Worm (Caenorhabditis elegans): ENCODE results near the gene Y102A11A.2.

Gene Y102A11A.2

DNA sequence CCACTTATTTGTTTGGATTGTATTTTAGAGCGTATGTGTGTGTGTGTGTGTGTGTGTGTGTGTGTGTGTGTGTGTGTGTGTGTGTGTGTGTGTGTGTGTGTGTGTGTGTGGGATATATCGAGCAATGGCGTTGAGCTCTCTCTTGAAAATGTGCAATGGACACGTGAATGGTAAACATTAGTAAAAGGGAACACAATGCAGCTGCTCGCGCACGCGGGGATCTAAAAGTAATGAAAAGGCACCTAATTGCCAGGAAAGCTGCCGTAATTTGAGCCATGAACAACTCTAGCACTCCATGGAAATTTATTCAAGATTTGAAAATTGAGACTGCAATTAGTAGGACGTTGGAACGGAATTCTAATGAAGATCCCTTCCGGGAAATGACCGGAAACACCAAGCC is 16.8 kb downstream of the Y102A11A.2 start:
- TF ChIP-seq tbx-8 (GFP tag; optimal IDR thresholded peaks at IDR 0.05) (no peak), mls-2 (tag; optimal IDR thresholded peaks at IDR 0.05) (peak; percentile 84), mep-1 (tag; optimal IDR thresholded peaks at IDR 0.05) (peak; percentile 14), ceh-43 (GFP tag; optimal IDR thresholded peaks at IDR 0.05) (peak; percentile 73), ham-2 (GFP tag; optimal IDR thresholded peaks at IDR 0.05) (no peak), ztf-11 (tag; optimal IDR thresholded peaks at IDR 0.05) (peak; percentile 36), sptf-1 (tag; optimal IDR thresholded peaks at IDR 0.05) (peak; percentile 70), cnd-1 (tag; optimal IDR thresholded peaks at IDR 0.05) (peak; percentile 44), ces-1 (GFP tag; optimal IDR thresholded peaks at IDR 0.05) (peak; percentile 65), M03D4.4 (tag; optimal IDR thresholded peaks at IDR 0.05) (peak; percentile 55), drap-1 (GFP tag; optimal IDR thresholded peaks at IDR 0.05) (peak; percentile 28), nhr-2 (tag; optimal IDR thresholded peaks at IDR 0.05) (no peak)

- peak; percentile 49 for TF ChIP-seq sptf-1 (tag; optimal IDR thresholded peaks at IDR 0.05)
- TF ChIP-seq mab-5 (tag; optimal IDR thresholded peaks at IDR 0.05), result no peak
- no peak for TF ChIP-seq elt-3 (tag; optimal IDR thresholded peaks at IDR 0.05)
- TF ChIP-seq snpc-4 (tag; optimal IDR thresholded peaks at IDR 0.05), result no peak
- TF ChIP-seq mls-2 (tag; optimal IDR thresholded peaks at IDR 0.05), result peak; percentile 83
- TF ChIP-seq cnd-1 (tag; optimal IDR thresholded peaks at IDR 0.05), result peak; percentile 94
- no peak for TF ChIP-seq unc-39 (tag; optimal IDR thresholded peaks at IDR 0.05)
- TF ChIP-seq blmp-1 (tag; optimal IDR thresholded peaks at IDR 0.05), result no peak
- TF ChIP-seq ztf-11 (tag; optimal IDR thresholded peaks at IDR 0.05), result peak; percentile 5
- TF ChIP-seq nhr-2 (tag; optimal IDR thresholded peaks at IDR 0.05), result peak; percentile 86
- no peak for TF ChIP-seq nhr-28 (tag; optimal IDR thresholded peaks at IDR 0.05)
- no peak for TF ChIP-seq lin-13 (tag; optimal IDR thresholded peaks at IDR 0.05)
- TF ChIP-seq ceh-83 (GFP tag; optimal IDR thresholded peaks at IDR 0.05), result no peak
- peak; percentile 99 for TF ChIP-seq ces-1 (GFP tag; optimal IDR thresholded peaks at IDR 0.05)
- TF ChIP-seq mep-1 (tag; optimal IDR thresholded peaks at IDR 0.05), result no peak
- TF ChIP-seq lin-32 (GFP tag; optimal IDR thresholded peaks at IDR 0.05), result peak; percentile 57
- TF ChIP-seq pha-4 (tag; optimal IDR thresholded peaks at IDR 0.05), result no peak
- TF ChIP-seq elt-1 (tag; optimal IDR thresholded peaks at IDR 0.05; ENCODE audit: borderline replicate concordance, insufficient read depth), result no peak
- TF ChIP-seq zip-8 (tag; optimal IDR thresholded peaks at IDR 0.05), result peak; percentile 90
- peak; percentile 49 for TF ChIP-seq ceh-43 (GFP tag; optimal IDR thresholded peaks at IDR 0.05)
- no peak for TF ChIP-seq ham-2 (GFP tag; optimal IDR thresholded peaks at IDR 0.05)
- no peak for TF ChIP-seq nhr-76 (tag; optimal IDR thresholded peaks at IDR 0.05)
- TF ChIP-seq nhr-237 (tag; optimal IDR thresholded peaks at IDR 0.05), result no peak
- no peak for TF ChIP-seq ceh-39 (tag; optimal IDR thresholded peaks at IDR 0.05)
- no peak for TF ChIP-seq sem-2 (GFP tag; optimal IDR thresholded peaks at IDR 0.05)
- no peak for TF ChIP-seq nhr-12 (tag; optimal IDR thresholded peaks at IDR 0.05)
- TF ChIP-seq unc-120 (tag; optimal IDR thresholded peaks at IDR 0.05; ENCODE audit: poor library complexity, severe bottlenecking), result no peak
- TF ChIP-seq tbx-8 (GFP tag; optimal IDR thresholded peaks at IDR 0.05), result no peak
- TF ChIP-seq bed-3 (GFP tag; optimal IDR thresholded peaks at IDR 0.05), result no peak
- no peak for TF ChIP-seq flh-1 (GFP tag; optimal IDR thresholded peaks at IDR 0.05)
- peak; percentile 6 for TF ChIP-seq hlh-1 (tag; optimal IDR thresholded peaks at IDR 0.05)
- no peak for TF ChIP-seq lsy-2 (tag; optimal IDR thresholded peaks at IDR 0.05)
- no peak for TF ChIP-seq drap-1 (GFP tag; optimal IDR thresholded peaks at IDR 0.05)
Measured at ce11 chrX:2044541-2045168, 18.2 kb downstream of the Y102A11A.2 start.

DNA sequence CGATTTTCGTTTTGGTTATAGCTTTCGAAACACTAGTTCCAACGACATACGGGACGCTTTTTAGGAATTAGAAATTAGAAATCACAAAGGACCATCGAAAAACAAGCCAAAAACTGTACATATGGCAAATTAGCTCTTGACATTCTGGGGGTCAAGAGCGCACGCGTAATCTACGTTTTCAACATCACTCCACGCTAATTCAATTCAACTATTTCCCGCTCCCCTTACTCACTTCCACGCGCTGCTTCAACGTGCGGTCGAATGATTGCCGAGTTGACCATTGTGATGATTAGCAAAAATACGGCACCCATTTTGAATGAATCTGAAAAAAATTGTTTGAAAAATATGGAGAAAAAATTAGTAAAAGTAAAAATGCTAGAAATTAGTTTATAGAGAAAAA is 19.2 kb downstream of the Y102A11A.2 start:
- TF ChIP-seq ces-1 (GFP tag; optimal IDR thresholded peaks at IDR 0.05) (peak; percentile 84), nhr-28 (tag; optimal IDR thresholded peaks at IDR 0.05) (no peak)

DNA sequence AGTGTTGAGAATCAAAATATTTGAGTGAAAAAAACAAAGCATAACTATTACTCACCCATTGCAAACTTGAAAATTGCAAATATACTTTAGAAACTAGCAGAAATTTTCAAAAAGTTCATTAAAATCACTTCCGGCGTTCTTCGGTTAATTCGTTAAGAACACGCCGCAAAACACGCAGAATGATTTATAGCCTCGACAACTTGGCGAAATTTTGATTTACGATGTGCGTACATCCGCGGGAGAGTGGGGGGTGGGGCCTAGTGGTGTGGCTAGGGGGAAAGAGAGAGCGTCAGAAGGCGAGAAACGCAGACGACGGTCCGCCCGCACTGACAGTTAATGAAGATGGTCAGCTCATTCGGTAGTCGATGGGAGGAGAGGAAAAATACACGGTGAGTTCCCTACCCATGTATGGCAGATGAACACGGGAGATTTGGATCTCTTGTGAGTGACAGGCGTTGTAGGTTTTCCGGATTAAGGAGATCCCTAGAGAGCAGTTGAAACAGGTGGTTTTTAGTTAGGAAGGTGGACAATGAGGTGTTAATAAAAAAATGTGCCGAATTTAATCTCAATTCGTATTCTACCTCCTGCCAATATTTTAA is 19.8 kb downstream of the Y102A11A.2 start, which contains the start of gene igcm-4:
Gene igcm-4 (minus strand): TSS at position 237 of the 599 bp plus-strand sequence.
- TF ChIP-seq nhr-237 (tag; optimal IDR thresholded peaks at IDR 0.05) (no peak), nhr-76 (tag; optimal IDR thresholded peaks at IDR 0.05) (no peak), unc-62 (GFP tag; optimal IDR thresholded peaks at IDR 0.05) (peak; percentile 99), ham-2 (GFP tag; optimal IDR thresholded peaks at IDR 0.05) (peak; percentile 37), nhr-28 (tag; optimal IDR thresholded peaks at IDR 0.05) (no peak), nhr-12 (tag; optimal IDR thresholded peaks at IDR 0.05) (no peak), mls-2 (tag; optimal IDR thresholded peaks at IDR 0.05) (peak; percentile 37), snpc-4 (tag; optimal IDR thresholded peaks at IDR 0.05) (no peak), ces-1 (GFP tag; optimal IDR thresholded peaks at IDR 0.05) (peak; percentile 12), lin-13 (tag; optimal IDR thresholded peaks at IDR 0.05) (peak; percentile 11), cnd-1 (tag; optimal IDR thresholded peaks at IDR 0.05) (peak; percentile 54), mab-5 (tag; optimal IDR thresholded peaks at IDR 0.05) (peak; percentile 82), lsy-2 (tag; optimal IDR thresholded peaks at IDR 0.05) (no peak), nhr-2 (tag; optimal IDR thresholded peaks at IDR 0.05) (peak; percentile 81), sptf-1 (tag; optimal IDR thresholded peaks at IDR 0.05) (peak; percentile 39), hlh-1 (tag; optimal IDR thresholded peaks at IDR 0.05) (peak; percentile 1), lin-32 (GFP tag; optimal IDR thresholded peaks at IDR 0.05) (peak; percentile 20)
